Fruit fly (Drosophila melanogaster) whole organism, embryonic: ENCODE measurements around the gene wap.

Experiments used
- Asciz ChIP-seq: fragments of 200-800 bp; sonication (Bioruptor generic); optimal IDR thresholded peaks from 2 replicates; lab custom pipeline; 2017; ENCODE audit warnings: missing biosample characterization, mild to moderate bottlenecking, missing genetic modification characterization, missing genetic modification reagents
- Awh ChIP-seq: fragments of 200-800 bp; sonication (Bioruptor generic); IDR thresholded peaks from 2 replicates; pipeline ENCODE4, ENCODE4 v1.3.6; 2022; ENCODE audit warnings: missing biosample characterization, missing genetic modification characterization
- CG11695 ChIP-seq: fragments of 200-800 bp; sonication (Bioruptor generic); IDR thresholded peaks from 3 replicates; pipeline ENCODE4 v1.3.6; 2022; ENCODE audit warnings: missing biosample characterization, missing genetic modification characterization
- CG12155 ChIP-seq: fragments of 200-800 bp; sonication (Bioruptor generic); optimal IDR thresholded peaks from 3 replicates; lab custom pipeline; 2016; ENCODE audit warnings: missing biosample characterization, missing genetic modification characterization
- CG1602 ChIP-seq: fragments of 200-800 bp; sonication (Bioruptor generic); optimal IDR thresholded peaks from 3 replicates; lab custom pipeline; 2016; ENCODE audit warnings: missing biosample characterization, missing genetic modification characterization
- CG18262 ChIP-seq: fragments of 200-800 bp; optimal IDR thresholded peaks from 3 replicates; lab custom pipeline; 2019; ENCODE audit warnings: missing biosample characterization, mild to moderate bottlenecking, missing genetic modification characterization, moderate library complexity
- CG2129 ChIP-seq: fragments of 200-800 bp; sonication (Bioruptor generic); IDR thresholded peaks from 2 replicates; pipeline ENCODE4 v1.3.6; 2022; ENCODE audit warnings: missing biosample characterization, missing genetic modification characterization; ENCODE audit not compliant: partially characterized antibody
- CG3847 ChIP-seq: fragments of 200-800 bp; sonication (Bioruptor generic); IDR thresholded peaks from 2 replicates; pipeline ENCODE4 v1.3.6; 2022; ENCODE audit warnings: missing biosample characterization, missing genetic modification characterization
- CG4404 ChIP-seq: fragments of 200-800 bp; sonication (Bioruptor generic); IDR thresholded peaks from 2 replicates; pipeline ENCODE4 v1.3.6; 2022; ENCODE audit warnings: missing biosample characterization, missing genetic modification characterization
- CG8089 ChIP-seq: fragments of 200-800 bp; sonication (Bioruptor generic); optimal IDR thresholded peaks from 3 replicates; lab custom pipeline; 2016; ENCODE audit warnings: missing biosample characterization, missing genetic modification characterization
- CG9876 ChIP-seq: fragments of 200-800 bp; sonication (Bioruptor generic); optimal IDR thresholded peaks from 2 replicates; lab custom pipeline; 2016; ENCODE audit warnings: missing biosample characterization, missing genetic modification characterization
- D ChIP-seq, 2 experiments: fragments of 200-800 bp in 1 of 2; fragments of >200 bp in 1 of 2; sonication (Bioruptor generic) in 1 of 2; optimal IDR thresholded peaks; 2 replicates in 1 of 2; 3 replicates in 1 of 2; lab custom pipeline; 2017; ENCODE audit warnings: mild to moderate bottlenecking in 1 of 2, missing biosample characterization in 1 of 2, missing genetic modification characterization in 1 of 2, missing genetic modification reagents in 1 of 2
- Dfd ChIP-seq, 2 experiments: fragments of >200 bp; optimal IDR thresholded peaks; 2 replicates each; lab custom pipeline; 2017; ENCODE audit warnings: missing biosample characterization in 2 of 2, missing genetic modification characterization in 2 of 2
- Fer2 ChIP-seq: fragments of 200-800 bp; sonication (Bioruptor generic); optimal IDR thresholded peaks from 2 replicates; lab custom pipeline; 2018; ENCODE audit warnings: missing biosample characterization, mild to moderate bottlenecking, missing genetic modification characterization, moderate library complexity
- Gug ChIP-seq: fragments of 200-800 bp; sonication (Bioruptor generic); IDR thresholded peaks from 4 replicates; pipeline ENCODE4 v1.3.6; 2022; ENCODE audit warnings: missing biosample characterization, missing genetic modification characterization
- Hr3 ChIP-seq: fragments of 200-800 bp; sonication (Bioruptor generic); optimal IDR thresholded peaks from 3 replicates; lab custom pipeline; 2016; ENCODE audit warnings: missing biosample characterization, missing genetic modification characterization
- Max ChIP-seq: fragments of 200-800 bp; sonication (Bioruptor generic); optimal IDR thresholded peaks from 2 replicates; lab custom pipeline; 2016; ENCODE audit warnings: missing biosample characterization, mild to moderate bottlenecking, missing genetic modification characterization
- NC2α ChIP-seq: fragments of 200-800 bp; sonication (Bioruptor generic); optimal IDR thresholded peaks from 2 replicates; lab custom pipeline; 2016; ENCODE audit warnings: missing biosample characterization, missing genetic modification characterization
- NfI ChIP-seq: fragments of 200-800 bp; sonication (Bioruptor generic); optimal IDR thresholded peaks from 3 replicates; lab custom pipeline; 2018; ENCODE audit warnings: missing biosample characterization, mild to moderate bottlenecking, missing genetic modification characterization, moderate library complexity
- Rx ChIP-seq: fragments of 200-800 bp; sonication (Bioruptor generic); IDR thresholded peaks from 2 replicates; pipeline ENCODE4 v1.3.6; 2022; ENCODE audit warnings: missing biosample characterization, missing genetic modification characterization
- Sox100B ChIP-seq: fragments of 200-800 bp; sonication (Bioruptor generic); optimal IDR thresholded peaks from 3 replicates; lab custom pipeline; 2018; ENCODE audit warnings: missing biosample characterization, mild to moderate bottlenecking, missing genetic modification characterization
- Vsx1 ChIP-seq: fragments of 200-800 bp; sonication (Bioruptor generic); optimal IDR thresholded peaks from 2 replicates; lab custom pipeline; 2017; ENCODE audit warnings: missing biosample characterization, mild to moderate bottlenecking, missing genetic modification characterization, missing genetic modification reagents
- az2 ChIP-seq: fragments of 200-800 bp; sonication (Bioruptor generic); optimal IDR thresholded peaks from 3 replicates; lab custom pipeline; 2016; ENCODE audit warnings: missing biosample characterization, missing genetic modification characterization
- bbx ChIP-seq: fragments of 200-800 bp; sonication (Bioruptor generic); IDR thresholded peaks from 2 replicates; pipeline ENCODE4 v1.3.6; 2022; ENCODE audit warnings: missing biosample characterization, missing genetic modification characterization; ENCODE audit not compliant: partially characterized antibody
- chif ChIP-seq, 2 experiments: fragments of 200-800 bp; sonication (Bioruptor generic); optimal IDR thresholded peaks; 3 replicates each; lab custom pipeline; 2016; ENCODE audit warnings: missing biosample characterization in 2 of 2, missing genetic modification characterization in 2 of 2
- chinmo ChIP-seq: fragments of 200-800 bp; sonication (Bioruptor generic); IDR thresholded peaks from 4 replicates; pipeline ENCODE4 v1.3.6; 2022; ENCODE audit warnings: missing biosample characterization, missing genetic modification characterization; ENCODE audit not compliant: partially characterized antibody
- chn ChIP-seq: fragments of 200-800 bp; sonication (Bioruptor generic); optimal IDR thresholded peaks from 2 replicates; lab custom pipeline; 2016; ENCODE audit warnings: missing biosample characterization, missing genetic modification characterization
- dm ChIP-seq: fragments of 200-800 bp; sonication (Bioruptor generic); optimal IDR thresholded peaks from 3 replicates; lab custom pipeline; 2016; ENCODE audit warnings: missing biosample characterization, missing genetic modification characterization
- en ChIP-seq: fragments of 200-800 bp; sonication (Bioruptor generic); optimal IDR thresholded peaks from 2 replicates; lab custom pipeline; 2016; ENCODE audit warnings: missing biosample characterization, missing genetic modification characterization
- esg ChIP-seq: fragments of 200-800 bp; sonication (Bioruptor generic); conservative IDR thresholded peaks from 2 replicates; pipeline ENCODE4 v1.3.6; 2022; ENCODE audit warnings: missing biosample characterization, missing genetic modification characterization
- eyg ChIP-seq: fragments of 200-800 bp; sonication (Bioruptor generic); optimal IDR thresholded peaks from 3 replicates; lab custom pipeline; 2016; ENCODE audit warnings: missing biosample characterization, missing genetic modification characterization
- fd102C ChIP-seq: fragments of 200-800 bp; sonication (Bioruptor generic); optimal IDR thresholded peaks from 2 replicates; lab custom pipeline; 2018; ENCODE audit warnings: missing biosample characterization, mild to moderate bottlenecking, missing genetic modification characterization, moderate library complexity
- fd64A ChIP-seq: fragments of 200-800 bp; sonication (Bioruptor generic); optimal IDR thresholded peaks from 3 replicates; lab custom pipeline; 2018; ENCODE audit warnings: missing biosample characterization, mild to moderate bottlenecking, missing genetic modification characterization
- gcm ChIP-seq: fragments of 200-800 bp; sonication (Bioruptor generic); optimal IDR thresholded peaks from 2 replicates; lab custom pipeline; 2019; ENCODE audit warnings: missing biosample characterization, mild to moderate bottlenecking, missing genetic modification characterization, moderate library complexity
- gem ChIP-seq: fragments of 200-800 bp; sonication (Bioruptor generic); optimal IDR thresholded peaks from 2 replicates; lab custom pipeline; 2019; ENCODE audit warnings: missing biosample characterization, mild to moderate bottlenecking, missing genetic modification characterization, moderate library complexity
- h ChIP-seq: fragments of >200 bp; optimal IDR thresholded peaks from 2 replicates; lab custom pipeline; 2017
- hbn ChIP-seq: fragments of 200-800 bp; sonication (Bioruptor generic); IDR thresholded peaks from 2 replicates; pipeline ENCODE4 v1.3.6; 2022; ENCODE audit warnings: missing biosample characterization, missing genetic modification characterization; ENCODE audit not compliant: partially characterized antibody
- ken ChIP-seq: fragments of 200-800 bp; sonication (Bioruptor generic); IDR thresholded peaks from 3 replicates; pipeline ENCODE4 v1.3.6; 2022; ENCODE audit warnings: missing biosample characterization, missing genetic modification characterization
- nau ChIP-seq: fragments of 200-800 bp; sonication (Bioruptor generic); optimal IDR thresholded peaks from 3 replicates; lab custom pipeline; 2017; ENCODE audit warnings: missing biosample characterization, mild to moderate bottlenecking, missing genetic modification characterization, missing genetic modification reagents
- odd ChIP-seq: fragments of 200-800 bp; sonication (Bioruptor generic); optimal IDR thresholded peaks from 2 replicates; lab custom pipeline; 2017; ENCODE audit warnings: missing biosample characterization, mild to moderate bottlenecking, missing genetic modification characterization
- pan ChIP-seq, 4 experiments: fragments of >200 bp in 3 of 4; fragments of 200-800 bp in 1 of 4; sonication (Bioruptor generic) in 1 of 4; optimal IDR thresholded peaks in 3 of 4; IDR thresholded peaks in 1 of 4; 2 replicates each; pipeline versions ENCODE4 v1.3.6 to Lab custom; 2017 to 2022; ENCODE audit warnings: missing biosample characterization in 2 of 4, missing genetic modification characterization in 2 of 4, mixed read lengths in 1 of 4
- pita ChIP-seq: fragments of 200-800 bp; sonication (Bioruptor generic); optimal IDR thresholded peaks from 2 replicates; lab custom pipeline; 2017; ENCODE audit warnings: missing biosample characterization, mild to moderate bottlenecking, missing genetic modification characterization
- psq ChIP-seq: fragments of 200-800 bp; sonication (Bioruptor generic); optimal IDR thresholded peaks from 2 replicates; lab custom pipeline; 2017; ENCODE audit warnings: missing biosample characterization, missing genetic modification characterization
- repo ChIP-seq: fragments of 200-800 bp; sonication (Bioruptor generic); optimal IDR thresholded peaks from 2 replicates; lab custom pipeline; 2016; ENCODE audit warnings: missing biosample characterization, missing genetic modification characterization
- row ChIP-seq: fragments of 200-800 bp; sonication (Bioruptor generic); IDR thresholded peaks from 3 replicates; pipeline ENCODE4 v1.3.6; 2022; ENCODE audit warnings: missing biosample characterization, missing genetic modification characterization
- tup ChIP-seq: fragments of 200-800 bp; sonication (Bioruptor generic); optimal IDR thresholded peaks from 2 replicates; lab custom pipeline; 2016; ENCODE audit warnings: missing biosample characterization, mild to moderate bottlenecking, missing genetic modification characterization, moderate library complexity
- unc-4 ChIP-seq: fragments of 200-800 bp; sonication (Bioruptor generic); IDR thresholded peaks from 2 replicates; pipeline ENCODE4 v1.3.6; 2022; ENCODE audit warnings: missing biosample characterization, missing genetic modification characterization; ENCODE audit not compliant: partially characterized antibody
- zfh2 ChIP-seq: fragments of 200-800 bp; sonication (Bioruptor generic); optimal IDR thresholded peaks from 2 replicates; lab custom pipeline; 2016; ENCODE audit warnings: missing biosample characterization, missing genetic modification characterization

wap gene

DNA sequence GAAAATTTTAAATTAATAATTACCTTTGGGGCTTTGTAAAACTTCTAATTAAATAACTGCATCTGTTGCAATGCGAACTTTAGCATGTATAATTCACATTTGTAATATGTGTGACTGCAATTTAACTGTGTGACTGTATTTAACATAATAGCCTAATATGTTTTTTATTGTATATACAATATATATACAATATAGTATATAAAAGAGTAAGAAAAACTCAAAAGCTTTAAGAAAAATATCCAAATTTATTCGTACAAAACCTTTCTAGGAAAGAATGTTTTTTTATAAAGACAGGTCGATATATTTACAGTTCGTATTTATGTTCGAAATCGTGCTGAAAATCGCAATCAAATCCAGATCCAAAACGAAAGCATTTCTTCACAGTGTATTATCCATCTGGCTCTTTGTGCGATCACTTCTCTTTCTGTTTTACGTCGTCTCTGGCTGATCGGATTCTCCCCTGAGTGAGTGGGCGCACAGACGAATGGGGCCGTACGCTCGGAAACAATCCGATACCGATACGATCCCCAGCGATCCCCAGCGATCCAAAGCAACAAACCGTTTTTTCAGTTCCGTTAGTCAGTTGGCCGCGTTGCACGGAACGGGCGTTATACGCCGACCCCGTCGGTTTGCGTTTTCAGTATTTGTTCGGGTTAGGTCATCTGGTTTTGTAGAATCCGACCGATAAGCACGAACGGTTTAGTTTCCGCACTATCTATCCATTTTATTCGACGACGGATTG is 36.0 kb upstream of the wap start (continued):
- TF ChIP-seq pan (optimal IDR thresholded peaks at IDR 0.05; lab: Kevin White, UChicago) (no peak), pan (GFP tag; optimal IDR thresholded peaks at IDR 0.05 in 1 of 2, IDR thresholded peaks at IDR 0.05 in 1 of 2) (no peak), chn (GFP tag; lab: Kevin White, UChicago) (no peak), Max (GFP tag; lab: Kevin White, UChicago) (peak; percentile 13), Dfd (GFP tag; optimal IDR thresholded peaks at IDR 0.05; lab: Kevin White, UChicago) (no peak), Fer2 (tag; lab: Kevin White, UChicago) (no peak), CG18262 (tag; lab: Kevin White, UChicago) (peak; percentile 73), nau (GFP tag; lab: Kevin White, UChicago) (no peak), Awh (no peak), esg (GFP tag; lab: Robert Waterston, UW) (no peak; the same call in 1 of the 2 replicates), CG11695 (GFP tag; lab: Robert Waterston, UW) (0 out of 3 replicates have a peak, but pooled peaks have one; percentile 55), chinmo (GFP tag; lab: Robert Waterston, UW) (0 out of 4 replicates have a peak, but pooled peaks have one; percentile 58), fd102C (GFP tag; lab: Kevin White, UChicago) (no peak), CG1602 (GFP tag; lab: Kevin White, UChicago) (peak; percentile 34), Gug (GFP tag; lab: Robert Waterston, UW) (no peak; the same call in 3 of the 4 replicates), en (GFP tag; lab: Kevin White, UChicago) (no peak), D (optimal IDR thresholded peaks at IDR 0.05; lab: Kevin White, UChicago) (no peak), D (GFP tag; optimal IDR thresholded peaks at IDR 0.05; lab: Kevin White, UChicago) (peak; percentile 65), CG9876 (GFP tag; lab: Kevin White, UChicago) (peak; percentile 14), zfh2 (GFP tag; lab: Kevin White, UChicago) (peak; percentile 28), repo (no peak), Vsx1 (GFP tag; lab: Kevin White, UChicago) (no peak), NfI (GFP tag; lab: Kevin White, UChicago) (peak; percentile 57), bbx (GFP tag; lab: Robert Waterston, UW) (0 out of 2 replicates have a peak, but pooled peaks have one; percentile 21), CG3847 (GFP tag; lab: Robert Waterston, UW) (peak; percentile 45; the same call in 1 of the 2 replicates), CG2129 (GFP tag; lab: Robert Waterston, UW) (no peak), hbn (no peak), CG12155 (peak; percentile 41), dm (no peak), chif (GFP tag; optimal IDR thresholded peaks at IDR 0.05; lab: Kevin White, UChicago) (no peak), unc-4 (no peak), row (peak; percentile 73), gcm (no peak), h (lab: Kevin White, UChicago) (no peak), odd (peak; percentile 38), az2 (peak; percentile 54), Sox100B (GFP tag; lab: Kevin White, UChicago) (peak; percentile 80), psq (no peak), fd64A (GFP tag; lab: Kevin White, UChicago) (no peak), NC2α (GFP tag; lab: Kevin White, UChicago) (no peak), gem (peak; percentile 84), Hr3 (GFP tag; lab: Kevin White, UChicago) (peak; percentile 70), pita (GFP tag; lab: Kevin White, UChicago) (no peak), Asciz (GFP tag; lab: Kevin White, UChicago) (peak; percentile 47), eyg (GFP tag; lab: Kevin White, UChicago) (no peak), tup (GFP tag; lab: Kevin White, UChicago) (no peak), CG4404 (GFP tag; lab: Robert Waterston, UW) (no peak), Rx (GFP tag; lab: Robert Waterston, UW) (no peak), ken (GFP tag; lab: Robert Waterston, UW) (no peak), CG8089 (GFP tag; lab: Kevin White, UChicago) (no peak)
